Fruit fly (Drosophila melanogaster): Measurements from ENCODE around the gene Pi4KIIIalpha.
A peak's percentile ranks its signal among the peaks of the same experiment; 100 is the strongest.

Gene Pi4KIIIalpha

dm6 chrX:2635075-2635643 lies 10.6 kb downstream of the Pi4KIIIalpha start:
- no peak for TF ChIP-seq ewg (GFP tag; optimal IDR thresholded peaks at IDR 0.05)
- no peak for TF ChIP-seq tin (GFP tag; optimal IDR thresholded peaks at IDR 0.05)
- TF ChIP-seq Rfx (GFP tag; IDR thresholded peaks at IDR 0.05) = peak; percentile 15; the same call in 1 of the 2 replicates
- no peak for TF ChIP-seq CG9609 (GFP tag; optimal IDR thresholded peaks at IDR 0.05)
- TF ChIP-seq ac (GFP tag; optimal IDR thresholded peaks at IDR 0.05) = no peak
- TF ChIP-seq CG15073 (GFP tag; optimal IDR thresholded peaks at IDR 0.05) = no peak
- TF ChIP-seq Trl (optimal IDR thresholded peaks at IDR 0.05) = no peak
- TF ChIP-seq Trl (GFP tag; optimal IDR thresholded peaks at IDR 0.05) = no peak
- no peak for TF ChIP-seq Kr (GFP tag; optimal IDR thresholded peaks at IDR 0.05)
- TF ChIP-seq mld (GFP tag; IDR thresholded peaks at IDR 0.05; ENCODE audit: partially characterized antibody) = no peak
- TF ChIP-seq CG4282 (GFP tag; optimal IDR thresholded peaks at IDR 0.05) = no peak
- TF ChIP-seq cad (GFP tag; optimal IDR thresholded peaks at IDR 0.05) = no peak
- TF ChIP-seq vvl (GFP tag; IDR thresholded peaks at IDR 0.05) = no peak
- TF ChIP-seq luna (GFP tag; optimal IDR thresholded peaks at IDR 0.05) = no peak
- TF ChIP-seq h (optimal IDR thresholded peaks at IDR 0.05) = no peak
- TF ChIP-seq dysf (GFP tag; IDR thresholded peaks at IDR 0.05) = 0 out of 3 replicates have a peak, but pooled peaks have one; percentile 23
- TF ChIP-seq Aef1 (GFP tag; IDR thresholded peaks at IDR 0.05) = no peak
- TF ChIP-seq schlank (tag; optimal IDR thresholded peaks at IDR 0.05) = no peak
- TF ChIP-seq Drgx (GFP tag; IDR thresholded peaks at IDR 0.05) = peak; percentile 41; the same call in 1 of the 2 replicates
- no peak for TF ChIP-seq Eip74EF (GFP tag; optimal IDR thresholded peaks at IDR 0.05)
- peak; percentile 21; the same call in 1 of the 2 replicates for TF ChIP-seq slbo (GFP tag; IDR thresholded peaks at IDR 0.05)
- TF ChIP-seq E2f1 (GFP tag; IDR thresholded peaks at IDR 0.05) = no peak
- no peak for TF ChIP-seq wor (GFP tag; IDR thresholded peaks at IDR 0.05)
- no peak for TF ChIP-seq Dll (GFP tag; IDR thresholded peaks at IDR 0.05; ENCODE audit: partially characterized antibody)
- no peak for TF ChIP-seq zf30C (GFP tag; optimal IDR thresholded peaks at IDR 0.05)
- TF ChIP-seq CG12391 (tag; optimal IDR thresholded peaks at IDR 0.05) = peak; percentile 0
- TF ChIP-seq CG7987 (GFP tag; optimal IDR thresholded peaks at IDR 0.05) = no peak
- TF ChIP-seq Hsf (GFP tag; optimal IDR thresholded peaks at IDR 0.05) = peak; percentile 11
- TF ChIP-seq corto (GFP tag; optimal IDR thresholded peaks at IDR 0.05) = no peak
- TF ChIP-seq CG6272 (GFP tag; IDR thresholded peaks at IDR 0.05) = no peak
- TF ChIP-seq CG16779 (GFP tag; IDR thresholded peaks at IDR 0.05) = no peak
- TF ChIP-seq CG13775 (GFP tag; optimal IDR thresholded peaks at IDR 0.05) = peak; percentile 18
- no peak for TF ChIP-seq Pdp1 (GFP tag; optimal IDR thresholded peaks at IDR 0.05)
- TF ChIP-seq CG4328 (GFP tag; optimal IDR thresholded peaks at IDR 0.05) = no peak
- no peak for TF ChIP-seq Scr (GFP tag; IDR thresholded peaks at IDR 0.05; ENCODE audit: partially characterized antibody)
- no peak for TF ChIP-seq bigmax (GFP tag; optimal IDR thresholded peaks at IDR 0.05)
- peak; percentile 30; the same call in 2 of the 3 replicates for TF ChIP-seq row (GFP tag; IDR thresholded peaks at IDR 0.05)
- TF ChIP-seq CG10654 (GFP tag; optimal IDR thresholded peaks at IDR 0.05) = no peak
- TF ChIP-seq jigr1 (GFP tag; IDR thresholded peaks at IDR 0.05) = no peak
- TF ChIP-seq CG9727 (GFP tag; optimal IDR thresholded peaks at IDR 0.05) = peak; percentile 21
- TF ChIP-seq CG34224 (GFP tag; IDR thresholded peaks at IDR 0.05; ENCODE audit: partially characterized antibody) = no peak
- 0 out of 3 replicates have a peak, but pooled peaks have one; percentile 48 for TF ChIP-seq CG3726 (GFP tag; IDR thresholded peaks at IDR 0.05)
- no peak for TF ChIP-seq CG10366 (GFP tag; IDR thresholded peaks at IDR 0.05)
- no peak for TF ChIP-seq stc (GFP tag; IDR thresholded peaks at IDR 0.05)
- 0 out of 3 replicates have a peak, but pooled peaks have one; percentile 11 for TF ChIP-seq CG17361 (GFP tag; IDR thresholded peaks at IDR 0.05)
- TF ChIP-seq abd-A (tag; optimal IDR thresholded peaks at IDR 0.05) = no peak
- TF ChIP-seq grau (tag; optimal IDR thresholded peaks at IDR 0.05) = peak; percentile 11
- no peak for TF ChIP-seq Sin3A (optimal IDR thresholded peaks at IDR 0.05)
- TF ChIP-seq sens (GFP tag) = peak; percentile 71
- TF ChIP-seq hb (GFP tag; IDR thresholded peaks at IDR 0.05; ENCODE audit: partially characterized antibody) = no peak
- TF ChIP-seq sima (GFP tag; optimal IDR thresholded peaks at IDR 0.05) = no peak
- no peak for TF ChIP-seq ttk (GFP tag; IDR thresholded peaks at IDR 0.05)
